Fruit fly (Drosophila melanogaster) whole organism, adult: ENCODE measurements around the gene Tmf.
A peak's percentile ranks its signal among the peaks of the same experiment; 100 is the strongest.

ENCODE experiments used
- CG11617 ChIP-seq: fragments of 200-800 bp; sonication (Bioruptor generic); optimal IDR thresholded peaks from 2 replicates; lab custom pipeline; 2017; ENCODE audit warnings: mild to moderate bottlenecking, missing biosample characterization, missing genetic modification reagents, missing genetic modification characterization
- CG12768 ChIP-seq: fragments of 200-800 bp; sonication (Bioruptor generic); optimal IDR thresholded peaks from 2 replicates; lab custom pipeline; 2017; ENCODE audit warnings: missing biosample characterization, missing genetic modification characterization, mild to moderate bottlenecking, moderate library complexity, missing genetic modification reagents
- CG14711 ChIP-seq: fragments of 200-800 bp; sonication (Bioruptor generic); optimal IDR thresholded peaks from 2 replicates; lab custom pipeline; 2018; ENCODE audit warnings: missing biosample characterization, mild to moderate bottlenecking, missing genetic modification characterization, moderate library complexity
- CG1620 ChIP-seq: fragments of 200-800 bp; sonication (Bioruptor generic); optimal IDR thresholded peaks from 2 replicates; lab custom pipeline; 2016; ENCODE audit warnings: missing biosample characterization, missing genetic modification characterization
- CG33017 ChIP-seq: fragments of 200-800 bp; sonication (Bioruptor generic); optimal IDR thresholded peaks from 2 replicates; lab custom pipeline; 2018; ENCODE audit warnings: missing biosample characterization, mild to moderate bottlenecking, missing genetic modification characterization, moderate library complexity
- CG5204 ChIP-seq: fragments of 200-800 bp; sonication (Bioruptor generic); optimal IDR thresholded peaks from 2 replicates; lab custom pipeline; 2016; ENCODE audit warnings: missing biosample characterization, missing genetic modification characterization
- CG7045 ChIP-seq: fragments of 200-800 bp; sonication (Bioruptor generic); optimal IDR thresholded peaks from 2 replicates; lab custom pipeline; 2017; ENCODE audit warnings: missing biosample characterization, mild to moderate bottlenecking, missing genetic modification characterization
- CG7101 ChIP-seq: fragments of 200-800 bp; sonication (Bioruptor generic); optimal IDR thresholded peaks from 2 replicates; lab custom pipeline; 2018; ENCODE audit warnings: missing biosample characterization, mild to moderate bottlenecking, missing genetic modification characterization, moderate library complexity
- Clk ChIP-seq: fragments of 200-800 bp; sonication (Bioruptor generic); optimal IDR thresholded peaks from 2 replicates; lab custom pipeline; 2017; ENCODE audit warnings: missing biosample characterization, missing genetic modification characterization
- Crg-1 ChIP-seq: fragments of 200-800 bp; sonication (Bioruptor generic); optimal IDR thresholded peaks from 2 replicates; lab custom pipeline; 2016; ENCODE audit warnings: missing biosample characterization, missing genetic modification characterization
- Hr96 ChIP-seq: fragments of 200-800 bp; sonication (Bioruptor generic); optimal IDR thresholded peaks from 2 replicates; lab custom pipeline; 2016; ENCODE audit warnings: missing biosample characterization, missing genetic modification characterization
- Mnt ChIP-seq: fragments of 200-800 bp; sonication (Bioruptor generic); optimal IDR thresholded peaks from 2 replicates; lab custom pipeline; 2016; ENCODE audit warnings: missing biosample characterization, mild to moderate bottlenecking, missing genetic modification characterization
- bab1 ChIP-seq: fragments of 200-800 bp; sonication (Bioruptor generic); optimal IDR thresholded peaks from 3 replicates; lab custom pipeline; 2019; ENCODE audit warnings: missing biosample characterization, mild to moderate bottlenecking, missing genetic modification characterization, moderate library complexity
- cic ChIP-seq: fragments of 200-800 bp; sonication (Bioruptor generic); optimal IDR thresholded peaks from 2 replicates; lab custom pipeline; 2017; ENCODE audit warnings: missing biosample characterization, mild to moderate bottlenecking, missing genetic modification characterization, moderate library complexity
- cnc ChIP-seq, 2 experiments: fragments of >200 bp; optimal IDR thresholded peaks; 2 replicates each; lab custom pipeline; 2017
- kay ChIP-seq: fragments of 200-800 bp; sonication (Bioruptor generic); peaks from one replicate; lab custom pipeline; 2016; ENCODE audit warnings: missing biosample characterization, missing genetic modification characterization, borderline replicate concordance
- ovo ChIP-seq: fragments of 200-800 bp; sonication (Bioruptor generic); optimal IDR thresholded peaks from 2 replicates; lab custom pipeline; 2016; ENCODE audit warnings: missing biosample characterization, missing genetic modification characterization
- pad ChIP-seq: fragments of 200-800 bp; sonication (Bioruptor generic); optimal IDR thresholded peaks from 3 replicates; lab custom pipeline; 2017; ENCODE audit warnings: missing biosample characterization, missing genetic modification characterization, mild to moderate bottlenecking, moderate library complexity, missing genetic modification reagents
- tj ChIP-seq: fragments of 200-800 bp; sonication (Bioruptor generic); optimal IDR thresholded peaks from 3 replicates; lab custom pipeline; 2017; ENCODE audit warnings: missing biosample characterization, mild to moderate bottlenecking, missing genetic modification characterization, moderate library complexity
- toe ChIP-seq: fragments of 200-800 bp; sonication (Bioruptor generic); optimal IDR thresholded peaks from 2 replicates; lab custom pipeline; 2016; ENCODE audit warnings: missing biosample characterization, missing genetic modification characterization

Gene Tmf

DNA sequence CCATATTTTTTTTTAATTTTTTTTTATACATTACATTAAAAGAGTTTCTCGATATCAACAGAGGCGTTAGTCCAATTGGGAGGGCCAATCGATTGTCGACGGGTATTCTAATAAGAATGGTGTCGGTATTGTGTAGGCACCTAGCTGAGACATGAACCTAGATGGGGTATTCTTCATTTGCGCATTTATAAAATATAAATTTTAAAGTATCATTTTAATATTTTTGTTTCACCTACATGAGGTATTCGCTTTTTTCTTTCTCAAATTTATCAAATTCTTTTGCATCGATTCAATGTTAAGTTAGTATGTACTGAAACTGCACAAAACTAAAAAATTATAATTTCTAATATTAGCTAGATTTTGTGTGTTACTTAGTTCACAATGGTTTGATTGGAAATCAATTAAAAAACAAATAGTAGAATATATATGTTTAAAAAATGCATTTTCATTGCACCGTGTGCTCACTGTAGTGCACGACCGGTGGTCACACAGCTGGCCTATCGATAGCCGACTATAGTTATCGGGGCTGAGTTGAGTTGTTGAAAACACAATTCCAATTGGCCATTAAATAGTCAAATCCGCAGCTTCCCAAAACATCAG is at the start of gene Tmf, which contains the start of gene CG14435:
Gene Tmf, plus strand, starts transcription at position 501 of the 600 bp plus-strand sequence.
Gene CG14435, minus strand, starts transcription at position 81 of the 600 bp plus-strand sequence.
- peak; percentile 65 for TF ChIP-seq ovo (GFP tag; lab: Kevin White, UChicago)
- TF ChIP-seq pad (GFP tag; lab: Kevin White, UChicago) = peak; percentile 74
- peak; percentile 85 for TF ChIP-seq CG11617 (GFP tag; lab: Kevin White, UChicago)
- TF ChIP-seq CG33017 (tag; lab: Kevin White, UChicago) = peak; percentile 57
- no peak for TF ChIP-seq Hr96 (GFP tag; lab: Kevin White, UChicago)
- peak; percentile 64 for TF ChIP-seq tj (GFP tag; lab: Kevin White, UChicago)
- no peak for TF ChIP-seq cnc (optimal IDR thresholded peaks at IDR 0.05; lab: Kevin White, UChicago)
- peak; percentile 77 for TF ChIP-seq CG14711
- TF ChIP-seq CG7101 = peak; percentile 87
- peak; percentile 55 for TF ChIP-seq Mnt (GFP tag; lab: Kevin White, UChicago)
- TF ChIP-seq cic (GFP tag; lab: Kevin White, UChicago) = no peak
- TF ChIP-seq Crg-1 (GFP tag; lab: Kevin White, UChicago) = peak; percentile 54
- peak; percentile 35 for TF ChIP-seq Clk (GFP tag; lab: Kevin White, UChicago)
- TF ChIP-seq CG7045 (GFP tag; lab: Kevin White, UChicago) = peak; percentile 73
- peak; percentile 12 for TF ChIP-seq CG5204 (GFP tag; lab: Kevin White, UChicago)
- peak; percentile 76 for TF ChIP-seq toe (GFP tag; lab: Kevin White, UChicago)
- no peak for TF ChIP-seq kay (GFP tag; lab: Kevin White, UChicago)
- TF ChIP-seq CG12768 (GFP tag; lab: Kevin White, UChicago) = peak; percentile 70
- peak; percentile 91 for TF ChIP-seq bab1
- peak; percentile 71 for TF ChIP-seq CG1620

DNA sequence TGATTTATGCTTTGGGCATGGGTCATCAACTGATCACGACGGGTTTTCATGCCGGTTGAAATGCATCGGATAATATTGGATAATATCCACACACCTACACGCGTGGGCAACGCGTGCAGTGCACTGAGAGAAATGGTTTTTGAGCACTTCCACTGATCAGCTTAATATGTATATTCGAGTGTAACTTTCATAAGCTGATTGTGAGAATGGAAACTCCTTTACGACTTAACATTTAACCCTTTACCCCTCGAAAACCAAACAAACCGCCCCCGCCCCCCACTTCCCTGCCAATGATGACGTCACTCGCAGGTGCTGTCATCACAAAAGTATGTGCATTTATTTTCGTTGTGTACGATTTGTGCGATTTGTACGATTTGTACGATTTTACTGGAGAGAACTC is 49.3 kb upstream of the Tmf start:
- TF ChIP-seq cic (GFP tag; lab: Kevin White, UChicago) (no peak), CG7045 (GFP tag; lab: Kevin White, UChicago) (no peak), toe (GFP tag; lab: Kevin White, UChicago) (no peak), Mnt (GFP tag; lab: Kevin White, UChicago) (no peak), pad (GFP tag; lab: Kevin White, UChicago) (no peak), CG1620 (no peak), Crg-1 (GFP tag; lab: Kevin White, UChicago) (no peak), CG5204 (GFP tag; lab: Kevin White, UChicago) (no peak), Hr96 (GFP tag; lab: Kevin White, UChicago) (no peak)

DNA sequence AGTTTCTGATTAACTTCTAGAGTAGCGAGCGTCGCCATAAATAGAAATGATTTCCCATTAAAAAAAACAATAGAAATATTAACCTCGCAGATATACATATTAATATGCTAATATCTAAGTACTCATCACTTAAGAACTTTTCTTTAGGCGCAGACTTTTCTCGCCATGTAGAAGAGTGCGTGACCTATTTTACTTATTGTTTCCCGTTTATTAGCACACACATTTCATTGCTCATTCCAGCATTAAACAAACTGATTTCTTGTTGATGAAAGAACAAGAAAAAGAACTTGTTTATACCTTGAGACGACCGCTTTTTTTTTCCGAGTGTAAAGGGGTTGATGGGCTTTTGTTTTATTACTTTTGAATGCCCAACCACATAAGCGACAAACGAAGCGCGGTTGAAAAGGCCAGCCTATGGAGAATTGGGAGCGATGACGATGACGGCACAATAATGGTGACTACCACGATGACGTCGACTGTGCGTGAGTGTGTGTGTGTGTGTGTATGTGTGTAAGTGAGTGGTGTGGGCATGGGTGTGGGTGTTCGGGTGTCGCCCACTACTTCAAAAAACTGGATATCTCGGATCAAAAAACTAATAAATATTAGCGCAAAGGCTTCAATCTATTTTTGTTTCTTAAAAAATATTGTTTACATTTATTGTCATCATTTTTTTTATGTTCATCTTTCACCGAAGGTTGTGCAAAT is 48.0 kb upstream of the Tmf start:
- no peak for TF ChIP-seq ovo (GFP tag; lab: Kevin White, UChicago)
- no peak for TF ChIP-seq Mnt (GFP tag; lab: Kevin White, UChicago)
- peak; percentile 12 for TF ChIP-seq bab1

- TF ChIP-seq pad (GFP tag; lab: Kevin White, UChicago) (no peak), CG12768 (GFP tag; lab: Kevin White, UChicago) (no peak), cnc (optimal IDR thresholded peaks at IDR 0.05; lab: Kevin White, UChicago) (no peak), Mnt (GFP tag; lab: Kevin White, UChicago) (no peak), CG5204 (GFP tag; lab: Kevin White, UChicago) (no peak), Clk (GFP tag; lab: Kevin White, UChicago) (no peak), CG7045 (GFP tag; lab: Kevin White, UChicago) (no peak), CG33017 (tag; lab: Kevin White, UChicago) (no peak), CG11617 (GFP tag; lab: Kevin White, UChicago) (no peak), bab1 (no peak), ovo (GFP tag; lab: Kevin White, UChicago) (no peak), cic (GFP tag; lab: Kevin White, UChicago) (no peak)
Measured at dm6 chrX:6796972-6797371, 47.2 kb upstream of the Tmf start.

DNA sequence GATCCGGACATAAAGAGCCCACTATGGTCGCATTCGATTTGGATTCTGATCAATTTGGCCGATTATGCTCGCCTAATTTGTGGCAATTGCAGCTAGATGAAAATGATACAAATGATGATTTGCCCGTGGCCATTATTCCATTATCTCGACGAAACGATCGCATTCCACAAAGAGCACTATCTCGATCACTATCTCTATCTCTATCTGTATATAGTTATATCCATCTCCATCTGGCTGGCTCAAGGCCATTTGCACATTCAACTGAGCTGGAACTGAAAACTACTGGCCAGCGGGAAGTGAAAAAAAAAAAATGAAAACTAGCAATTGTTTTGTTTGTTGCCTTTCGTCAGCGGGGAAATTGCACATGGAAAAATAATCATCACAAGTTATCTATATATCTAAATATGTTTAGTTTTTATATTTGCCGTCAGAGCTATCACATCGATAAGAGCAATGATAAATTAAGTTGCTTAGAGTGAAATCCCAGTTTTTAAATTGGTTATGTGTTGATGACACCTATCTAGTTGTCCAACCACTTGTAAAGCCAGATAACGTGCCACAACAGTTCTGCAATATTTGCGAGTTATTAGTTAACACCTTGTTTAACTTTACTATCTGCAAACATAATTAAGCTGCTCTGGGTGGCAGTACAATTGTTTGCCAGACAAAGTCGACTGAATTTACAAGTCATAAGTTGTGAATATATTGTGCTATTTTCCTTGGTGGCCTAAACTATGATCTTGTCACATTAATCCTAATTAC is 44.7 kb upstream of the Tmf start:
- no peak for TF ChIP-seq cnc (optimal IDR thresholded peaks at IDR 0.05; lab: Kevin White, UChicago)
- TF ChIP-seq Clk (GFP tag; lab: Kevin White, UChicago) = no peak
- TF ChIP-seq CG7101 = peak; percentile 53
- peak; percentile 38 for TF ChIP-seq CG14711
- TF ChIP-seq CG7045 (GFP tag; lab: Kevin White, UChicago) = peak; percentile 8
- peak; percentile 12 for TF ChIP-seq CG11617 (GFP tag; lab: Kevin White, UChicago)
- TF ChIP-seq Crg-1 (GFP tag; lab: Kevin White, UChicago) = no peak
- TF ChIP-seq bab1 = no peak
- TF ChIP-seq kay (GFP tag; lab: Kevin White, UChicago) = peak; percentile 51
- TF ChIP-seq ovo (GFP tag; lab: Kevin White, UChicago) = no peak
- peak; percentile 32 for TF ChIP-seq cic (GFP tag; lab: Kevin White, UChicago)
- peak; percentile 1 for TF ChIP-seq pad (GFP tag; lab: Kevin White, UChicago)
- peak; percentile 30 for TF ChIP-seq CG33017 (tag; lab: Kevin White, UChicago)
- TF ChIP-seq CG12768 (GFP tag; lab: Kevin White, UChicago) = no peak
